Fruit fly (Drosophila melanogaster) whole organism, embryonic: Measurements from ENCODE around the gene CG1638.
A peak's percentile ranks its signal among the peaks of the same experiment; 100 is the strongest.

Experiments used
- Atf6 ChIP-seq: fragments of 200-800 bp; sonication (Bioruptor generic); IDR thresholded peaks from 2 replicates; pipeline ENCODE4 v1.3.6; 2022; ENCODE audit warnings: missing biosample characterization, missing genetic modification characterization
- Blimp-1 ChIP-seq: fragments of 200-800 bp; sonication (Bioruptor generic); optimal IDR thresholded peaks from 3 replicates; lab custom pipeline; 2018; ENCODE audit warnings: missing biosample characterization, missing genetic modification characterization, mild to moderate bottlenecking, moderate library complexity, missing genetic modification reagents
- CG10147 ChIP-seq: fragments of 200-800 bp; sonication (Bioruptor generic); optimal IDR thresholded peaks from 2 replicates; lab custom pipeline; 2019; ENCODE audit warnings: missing biosample characterization, mild to moderate bottlenecking, missing genetic modification characterization, moderate library complexity
- CG1603 ChIP-seq: fragments of 200-800 bp; sonication (Bioruptor generic); optimal IDR thresholded peaks from 2 replicates; lab custom pipeline; 2019; ENCODE audit warnings: missing biosample characterization, mild to moderate bottlenecking, missing genetic modification characterization, moderate library complexity
- CG17829 ChIP-seq: fragments of 200-800 bp; optimal IDR thresholded peaks from 2 replicates; lab custom pipeline; 2019; ENCODE audit warnings: missing biosample characterization, mild to moderate bottlenecking, missing genetic modification characterization, moderate library complexity
- CG17912 ChIP-seq: fragments of 200-800 bp; sonication (Bioruptor generic); optimal IDR thresholded peaks from 2 replicates; lab custom pipeline; 2018; ENCODE audit warnings: missing biosample characterization, mild to moderate bottlenecking, missing genetic modification characterization
- CG18011 ChIP-seq: fragments of 200-800 bp; sonication (Bioruptor generic); optimal IDR thresholded peaks from 2 replicates; lab custom pipeline; 2017; ENCODE audit warnings: missing biosample characterization, missing genetic modification characterization, mild to moderate bottlenecking, moderate library complexity, missing genotype
- CG18619 ChIP-seq: fragments of 200-800 bp; sonication (Bioruptor generic); optimal IDR thresholded peaks from 3 replicates; lab custom pipeline; 2017; ENCODE audit warnings: missing biosample characterization, mild to moderate bottlenecking, missing genetic modification characterization
- CG31365 ChIP-seq: fragments of 200-800 bp; sonication (Bioruptor generic); optimal IDR thresholded peaks from 2 replicates; lab custom pipeline; 2018; ENCODE audit warnings: missing biosample characterization, mild to moderate bottlenecking, missing genetic modification characterization
- CG32767 ChIP-seq: fragments of 200-800 bp; sonication (Bioruptor generic); IDR thresholded peaks from 2 replicates; pipeline ENCODE4 v1.3.6; 2022; ENCODE audit warnings: missing biosample characterization, missing genetic modification characterization
- CG42726 ChIP-seq: fragments of 200-800 bp; sonication (Bioruptor generic); IDR thresholded peaks from 2 replicates; pipeline ENCODE4 v1.3.6; 2022; ENCODE audit warnings: missing biosample characterization, missing genetic modification characterization; ENCODE audit not compliant: partially characterized antibody
- CG5953 ChIP-seq: fragments of 200-800 bp; sonication (Bioruptor generic); IDR thresholded peaks from 2 replicates; pipeline ENCODE4 v1.3.6; 2022; ENCODE audit warnings: missing biosample characterization, missing genetic modification characterization
- CG6254 ChIP-seq: fragments of 200-800 bp; sonication (Bioruptor generic); optimal IDR thresholded peaks from 3 replicates; lab custom pipeline; 2017; ENCODE audit warnings: mild to moderate bottlenecking, missing biosample characterization, missing genetic modification reagents, missing genetic modification characterization
- CG6765 ChIP-seq: fragments of 200-800 bp; sonication (Bioruptor generic); optimal IDR thresholded peaks from 3 replicates; lab custom pipeline; 2017; ENCODE audit warnings: missing biosample characterization, mild to moderate bottlenecking, missing genetic modification characterization
- CG7357 ChIP-seq: fragments of 200-800 bp; sonication (Bioruptor generic); IDR thresholded peaks from 3 replicates; pipeline ENCODE4 v1.3.6; 2022; ENCODE audit warnings: missing biosample characterization, missing genetic modification characterization
- CG8388 ChIP-seq: fragments of 200-800 bp; sonication (Bioruptor generic); optimal IDR thresholded peaks from 2 replicates; lab custom pipeline; 2019; ENCODE audit warnings: missing biosample characterization, mild to moderate bottlenecking, missing genetic modification characterization, moderate library complexity
- CoRest ChIP-seq: fragments of 200-800 bp; sonication (Bioruptor generic); optimal IDR thresholded peaks from 3 replicates; lab custom pipeline; 2018; ENCODE audit warnings: missing biosample characterization, mild to moderate bottlenecking, missing genetic modification characterization, moderate library complexity
- D19B ChIP-seq: fragments of 200-800 bp; sonication (Bioruptor generic); optimal IDR thresholded peaks from 2 replicates; lab custom pipeline; 2017; ENCODE audit warnings: missing biosample characterization, mild to moderate bottlenecking, missing genetic modification characterization
- Dip3 ChIP-seq: fragments of 200-800 bp; sonication (Bioruptor generic); optimal IDR thresholded peaks from 3 replicates; lab custom pipeline; 2016; ENCODE audit warnings: missing biosample characterization, missing genetic modification characterization
- H2.0 ChIP-seq: fragments of 200-800 bp; sonication (Bioruptor generic); IDR thresholded peaks from 2 replicates; pipeline ENCODE4 v1.3.6; 2022; ENCODE audit warnings: missing biosample characterization, missing genetic modification characterization
- HHEX ChIP-seq: fragments of 200-800 bp; sonication (Bioruptor generic); optimal IDR thresholded peaks from 3 replicates; lab custom pipeline; 2017; ENCODE audit warnings: missing biosample characterization, mild to moderate bottlenecking, missing genetic modification characterization, missing genetic modification reagents
- HLH3B ChIP-seq: fragments of 200-800 bp; sonication (Bioruptor generic); IDR thresholded peaks from 2 replicates; pipeline ENCODE4 v1.3.6; 2022; ENCODE audit warnings: missing biosample characterization, missing genetic modification characterization
- Lhr ChIP-seq: fragments of 200-800 bp; sonication (Bioruptor generic); optimal IDR thresholded peaks from 3 replicates; lab custom pipeline; 2017; ENCODE audit warnings: mild to moderate bottlenecking, missing biosample characterization, missing genetic modification reagents, missing genetic modification characterization
- Optix ChIP-seq: fragments of 200-800 bp; sonication (Bioruptor generic); IDR thresholded peaks from 3 replicates; pipeline ENCODE4 v1.3.6; 2022; ENCODE audit warnings: missing biosample characterization, missing genetic modification characterization
- Rfx ChIP-seq: fragments of 200-800 bp; sonication (Bioruptor generic); IDR thresholded peaks from 2 replicates; pipeline ENCODE4 v1.3.6; 2022; ENCODE audit warnings: missing biosample characterization, missing genetic modification characterization
- Six4 ChIP-seq: fragments of 200-800 bp; sonication (Bioruptor generic); optimal IDR thresholded peaks from 2 replicates; lab custom pipeline; 2016; ENCODE audit warnings: missing biosample characterization, missing genetic modification characterization
- Sox100B ChIP-seq: fragments of 200-800 bp; sonication (Bioruptor generic); optimal IDR thresholded peaks from 3 replicates; lab custom pipeline; 2018; ENCODE audit warnings: missing biosample characterization, mild to moderate bottlenecking, missing genetic modification characterization
- Taf1 ChIP-seq: fragments of 200-800 bp; sonication (Bioruptor generic); IDR thresholded peaks from 2 replicates; pipeline ENCODE4 v1.3.6; 2022; ENCODE audit warnings: missing biosample characterization, missing genetic modification characterization
- Tbp ChIP-seq: fragments of >200 bp; optimal IDR thresholded peaks from 2 replicates; lab custom pipeline; 2018; ENCODE audit warnings: missing biosample characterization, missing genetic modification characterization
- abd-A ChIP-seq: fragments of 200-800 bp; sonication (Bioruptor generic); optimal IDR thresholded peaks from 3 replicates; lab custom pipeline; 2019; ENCODE audit warnings: missing biosample characterization, mild to moderate bottlenecking, missing genetic modification characterization, moderate library complexity
- ase ChIP-seq: fragments of 200-800 bp; sonication (Bioruptor generic); IDR thresholded peaks from 3 replicates; pipeline ENCODE4 v1.3.6; 2022; ENCODE audit warnings: missing biosample characterization, missing genetic modification characterization
- bab2 ChIP-seq: fragments of 200-800 bp; sonication (Bioruptor generic); optimal IDR thresholded peaks from 2 replicates; lab custom pipeline; 2016; ENCODE audit warnings: missing biosample characterization, missing genetic modification characterization
- cas ChIP-seq: fragments of 200-800 bp; sonication (Bioruptor generic); IDR thresholded peaks from 2 replicates; pipeline ENCODE4 v1.3.6; 2022; ENCODE audit warnings: missing biosample characterization, missing genetic modification characterization
- corto ChIP-seq: fragments of 200-800 bp; sonication (Bioruptor generic); optimal IDR thresholded peaks from 2 replicates; lab custom pipeline; 2016; ENCODE audit warnings: missing biosample characterization, mild to moderate bottlenecking, missing genetic modification characterization, moderate library complexity
- croc ChIP-seq: fragments of 200-800 bp; sonication (Bioruptor generic); conservative IDR thresholded peaks from 3 replicates; pipeline ENCODE4 v1.3.6; 2022; ENCODE audit warnings: missing biosample characterization, missing genetic modification characterization
- dpn ChIP-seq, 2 experiments: fragments of 200-800 bp; sonication (Bioruptor generic); optimal IDR thresholded peaks; 3 replicates each; lab custom pipeline; 2016; ENCODE audit warnings: missing biosample characterization in 2 of 2, missing genetic modification characterization in 2 of 2
- ems ChIP-seq: fragments of 200-800 bp; sonication (Bioruptor generic); optimal IDR thresholded peaks from 3 replicates; lab custom pipeline; 2016; ENCODE audit warnings: missing biosample characterization, missing genetic modification characterization
- ewg ChIP-seq: fragments of 200-800 bp; sonication (Bioruptor generic); optimal IDR thresholded peaks from 3 replicates; lab custom pipeline; 2017; ENCODE audit warnings: mild to moderate bottlenecking, missing biosample characterization, missing genetic modification reagents, missing genetic modification characterization
- fd102C ChIP-seq: fragments of 200-800 bp; sonication (Bioruptor generic); optimal IDR thresholded peaks from 2 replicates; lab custom pipeline; 2018; ENCODE audit warnings: missing biosample characterization, mild to moderate bottlenecking, missing genetic modification characterization, moderate library complexity
- fd3F ChIP-seq: fragments of 200-800 bp; sonication (Bioruptor generic); optimal IDR thresholded peaks from 2 replicates; lab custom pipeline; 2018; ENCODE audit warnings: missing biosample characterization, mild to moderate bottlenecking, missing genetic modification characterization, moderate library complexity
- gcm ChIP-seq: fragments of 200-800 bp; sonication (Bioruptor generic); optimal IDR thresholded peaks from 2 replicates; lab custom pipeline; 2019; ENCODE audit warnings: missing biosample characterization, mild to moderate bottlenecking, missing genetic modification characterization, moderate library complexity
- hb ChIP-seq: fragments of 200-800 bp; sonication (Bioruptor generic); IDR thresholded peaks from 3 replicates; pipeline ENCODE4 v1.3.6; 2022; ENCODE audit warnings: missing biosample characterization, missing genetic modification characterization; ENCODE audit not compliant: partially characterized antibody
- hth ChIP-seq: fragments of >200 bp; optimal IDR thresholded peaks from 2 replicates; lab custom pipeline; 2017; ENCODE audit warnings: inconsistent platforms
- lab ChIP-seq: fragments of 200-800 bp; sonication (Bioruptor generic); optimal IDR thresholded peaks from 3 replicates; lab custom pipeline; 2017; ENCODE audit warnings: missing biosample characterization, missing genetic modification characterization, mild to moderate bottlenecking, moderate library complexity, missing genetic modification reagents
- lov ChIP-seq, 2 experiments: fragments of 200-800 bp in 1 of 2; fragments of >200 bp in 1 of 2; sonication (Bioruptor generic) in 1 of 2; IDR thresholded peaks in 1 of 2; optimal IDR thresholded peaks in 1 of 2; 2 replicates in 1 of 2; 3 replicates in 1 of 2; pipeline versions ENCODE4 v1.3.6 to Lab custom; 2017 to 2022; ENCODE audit warnings: missing biosample characterization in 1 of 2, missing genetic modification characterization in 1 of 2
- run ChIP-seq: fragments of 200-800 bp; sonication (Bioruptor generic); optimal IDR thresholded peaks from 3 replicates; lab custom pipeline; 2018; ENCODE audit warnings: missing biosample characterization, mild to moderate bottlenecking, missing genetic modification characterization
- ttk ChIP-seq: fragments of 200-800 bp; sonication (Bioruptor generic); IDR thresholded peaks from 2 replicates; pipeline ENCODE4 v2.1.2; 2022; ENCODE audit warnings: missing biosample characterization, missing genetic modification characterization
- wek ChIP-seq: fragments of 200-800 bp; sonication (Bioruptor generic); optimal IDR thresholded peaks from 3 replicates; lab custom pipeline; 2018; ENCODE audit warnings: missing biosample characterization, mild to moderate bottlenecking, missing genetic modification characterization, moderate library complexity

CG1638 gene

dm6 chr3R:31596071-31596883, 5.9 kb downstream of the CG1638 start, which contains the start of gene RpL6 (continued):
- TF ChIP-seq gcm (GFP tag; lab: Kevin White, UChicago) (no peak), ase (GFP tag; lab: Robert Waterston, UW) (no peak), CG31365 (tag; lab: Kevin White, UChicago) (peak; percentile 6), ttk (no peak), corto (GFP tag; lab: Kevin White, UChicago) (no peak), wek (GFP tag; lab: Kevin White, UChicago) (peak; percentile 41), cas (GFP tag; lab: Robert Waterston, UW) (no peak), bab2 (GFP tag; lab: Kevin White, UChicago) (no peak), CoRest (tag; lab: Kevin White, UChicago) (peak; percentile 36), CG17829 (tag; lab: Kevin White, UChicago) (peak; percentile 60), CG10147 (GFP tag; lab: Kevin White, UChicago) (no peak), Optix (GFP tag; lab: Robert Waterston, UW) (no peak), CG1603 (tag; lab: Kevin White, UChicago) (peak; percentile 60), fd3F (GFP tag; lab: Kevin White, UChicago) (no peak), hb (GFP tag; lab: Robert Waterston, UW) (peak; percentile 83), run (tag; lab: Kevin White, UChicago) (no peak), HLH3B (GFP tag; lab: Robert Waterston, UW) (peak; percentile 13; the same call in 1 of the 2 replicates), Tbp (no peak), CG18011 (GFP tag; lab: Kevin White, UChicago) (no peak), Dip3 (GFP tag; lab: Kevin White, UChicago) (no peak), Sox100B (no peak), croc (no peak), Atf6 (GFP tag; lab: Robert Waterston, UW) (no peak), H2.0 (GFP tag; lab: Robert Waterston, UW) (no peak), CG6765 (GFP tag; lab: Kevin White, UChicago) (peak; percentile 61), CG6254 (GFP tag; lab: Kevin White, UChicago) (peak; percentile 6), ems (GFP tag; lab: Kevin White, UChicago) (no peak), CG42726 (GFP tag; lab: Robert Waterston, UW) (peak; percentile 36; the same call in 1 of the 2 replicates), CG17912 (no peak), Lhr (GFP tag; lab: Kevin White, UChicago) (peak; percentile 77), lab (GFP tag; lab: Kevin White, UChicago) (peak; percentile 44), CG32767 (peak; percentile 60; the same call in 1 of the 2 replicates), Rfx (GFP tag; lab: Robert Waterston, UW) (0 out of 2 replicates have a peak, but pooled peaks have one; percentile 34), Six4 (GFP tag; lab: Kevin White, UChicago) (no peak), CG7357 (GFP tag; lab: Robert Waterston, UW) (no peak), CG18619 (GFP tag; lab: Kevin White, UChicago) (no peak), HHEX (GFP tag; lab: Kevin White, UChicago) (peak; percentile 2), dpn (GFP tag; optimal IDR thresholded peaks at IDR 0.05; lab: Kevin White, UChicago) (peak in 1 of 2 experiments; percentile 3), Blimp-1 (no peak), lov (optimal IDR thresholded peaks at IDR 0.05; lab: Kevin White, UChicago) (no peak), lov (GFP tag; IDR thresholded peaks at IDR 0.05; lab: Robert Waterston, UW) (no peak), CG8388 (no peak), fd102C (GFP tag; lab: Kevin White, UChicago) (no peak), CG5953 (no peak), Taf1 (GFP tag; lab: Robert Waterston, UW) (no peak), abd-A (tag; lab: Kevin White, UChicago) (no peak), ewg (GFP tag; lab: Kevin White, UChicago) (no peak), hth (no peak), D19B (GFP tag; lab: Kevin White, UChicago) (no peak)
